Worm (Caenorhabditis elegans) whole organism, mixed stage, embryonic: ENCODE measurements around the gene ubc-9.
A peak's percentile ranks its signal among the peaks of the same experiment; 100 is the strongest.

Experiments
- M03D4.4 ChIP-seq: sonication (generic microtip); optimal IDR thresholded peaks from 2 replicates; lab custom pipeline; 2017; ENCODE audit warnings: mild to moderate bottlenecking, missing genetic modification characterization, missing compliant biosample characterization
- bed-3 ChIP-seq: fragments of 200-800 bp; sonication (Bioruptor generic); optimal IDR thresholded peaks from 3 replicates; lab custom pipeline; 2018; ENCODE audit warnings: mild to moderate bottlenecking, missing genetic modification characterization, moderate library complexity, missing compliant biosample characterization
- blmp-1 ChIP-seq: fragments of 150-350 bp; optimal IDR thresholded peaks from 2 replicates; lab custom pipeline; 2014; ENCODE audit warnings: missing biosample characterization, missing genetic modification characterization
- ceh-39 ChIP-seq: fragments of 150-350 bp; optimal IDR thresholded peaks from 2 replicates; lab custom pipeline; 2014; ENCODE audit warnings: missing biosample characterization, missing genetic modification characterization
- ceh-43 ChIP-seq: fragments of 200-800 bp; sonication (Bioruptor generic); optimal IDR thresholded peaks from 2 replicates; lab custom pipeline; 2018; ENCODE audit warnings: mild to moderate bottlenecking, missing genetic modification characterization, moderate library complexity, missing compliant biosample characterization
- ceh-83 ChIP-seq: fragments of 200-800 bp; sonication (Bioruptor generic); optimal IDR thresholded peaks from 2 replicates; lab custom pipeline; 2018; ENCODE audit warnings: mild to moderate bottlenecking, missing genetic modification characterization, missing compliant biosample characterization
- ces-1 ChIP-seq: fragments of 150-350 bp; optimal IDR thresholded peaks from 2 replicates; lab custom pipeline; 2014; ENCODE audit warnings: missing biosample characterization, missing genetic modification reagents, missing genetic modification characterization
- cnd-1 ChIP-seq: fragments of 200-800 bp; sonication (Bioruptor generic); optimal IDR thresholded peaks from 2 replicates; lab custom pipeline; 2018; ENCODE audit warnings: mild to moderate bottlenecking, missing genetic modification characterization, missing compliant biosample characterization
- elt-1 ChIP-seq: sonication (generic microtip); optimal IDR thresholded peaks from 2 replicates; lab custom pipeline; 2017; ENCODE audit warnings: missing genetic modification characterization, mild to moderate bottlenecking, missing compliant biosample characterization, antibody characterized with exemption, moderate library complexity, borderline replicate concordance; ENCODE audit not compliant: insufficient read depth
- elt-3 ChIP-seq: fragments of 150-350 bp; optimal IDR thresholded peaks from 2 replicates; lab custom pipeline; 2014; ENCODE audit warnings: missing biosample characterization, missing genetic modification characterization
- flh-1 ChIP-seq: fragments of 200-800 bp; sonication (Bioruptor generic); optimal IDR thresholded peaks from 2 replicates; lab custom pipeline; 2018; ENCODE audit warnings: mild to moderate bottlenecking, missing genetic modification characterization, moderate library complexity, missing compliant biosample characterization
- ham-2 ChIP-seq: fragments of 200-800 bp; sonication (Bioruptor generic); optimal IDR thresholded peaks from 2 replicates; lab custom pipeline; 2018; ENCODE audit warnings: mild to moderate bottlenecking, missing genetic modification characterization, missing compliant biosample characterization
- hlh-1 ChIP-seq: fragments of 150-350 bp; optimal IDR thresholded peaks from 2 replicates; lab custom pipeline; 2014; ENCODE audit warnings: missing biosample characterization, missing genetic modification reagents, missing genetic modification characterization
- lsy-2 ChIP-seq: fragments of 150-350 bp; optimal IDR thresholded peaks from 2 replicates; lab custom pipeline; 2014; ENCODE audit warnings: missing biosample characterization, missing genetic modification characterization
- mab-5 ChIP-seq: fragments of 150-350 bp; optimal IDR thresholded peaks from 2 replicates; lab custom pipeline; 2014; ENCODE audit warnings: missing biosample characterization, missing genetic modification characterization
- mls-2 ChIP-seq: sonication (generic microtip); optimal IDR thresholded peaks from 2 replicates; lab custom pipeline; 2016; ENCODE audit warnings: mild to moderate bottlenecking, missing genetic modification characterization, moderate library complexity, missing compliant biosample characterization
- nhr-12 ChIP-seq: fragments of 150-350 bp; optimal IDR thresholded peaks from 2 replicates; lab custom pipeline; 2014; ENCODE audit warnings: missing biosample characterization, missing genetic modification characterization
- nhr-2 ChIP-seq: fragments of 150-350 bp; optimal IDR thresholded peaks from 2 replicates; lab custom pipeline; 2014; ENCODE audit warnings: missing biosample characterization, missing genetic modification characterization
- nhr-237 ChIP-seq: fragments of 150-350 bp; optimal IDR thresholded peaks from 2 replicates; lab custom pipeline; 2014; ENCODE audit warnings: missing biosample characterization, missing genetic modification characterization
- pha-4 ChIP-seq: fragments of 150-350 bp; optimal IDR thresholded peaks from 2 replicates; lab custom pipeline; 2018; ENCODE audit warnings: missing biosample characterization, missing genetic modification reagents, missing genetic modification characterization
- sem-2 ChIP-seq: fragments of 200-800 bp; sonication (Bioruptor generic); optimal IDR thresholded peaks from 2 replicates; lab custom pipeline; 2018; ENCODE audit warnings: mild to moderate bottlenecking, missing genetic modification characterization, missing compliant biosample characterization
- snpc-4 ChIP-seq: fragments of 150-350 bp; optimal IDR thresholded peaks from 2 replicates; lab custom pipeline; 2014; ENCODE audit warnings: missing biosample characterization, missing genetic modification characterization
- sptf-1 ChIP-seq: sonication (generic microtip); optimal IDR thresholded peaks from 2 replicates; lab custom pipeline; 2017; ENCODE audit warnings: mild to moderate bottlenecking, missing genetic modification characterization, moderate library complexity, missing compliant biosample characterization
- tbx-8 ChIP-seq: fragments of 200-800 bp; sonication (Bioruptor generic); optimal IDR thresholded peaks from 2 replicates; lab custom pipeline; 2018; ENCODE audit warnings: mild to moderate bottlenecking, missing genetic modification characterization, moderate library complexity, missing compliant biosample characterization
- unc-120 ChIP-seq: sonication (generic microtip); optimal IDR thresholded peaks from 2 replicates; lab custom pipeline; 2017; ENCODE audit warnings: missing genetic modification characterization, missing compliant biosample characterization; ENCODE audit not compliant: poor library complexity, severe bottlenecking
- unc-39 ChIP-seq: fragments of 150-350 bp; optimal IDR thresholded peaks from 2 replicates; lab custom pipeline; 2014; ENCODE audit warnings: missing biosample characterization, missing genetic modification characterization
- unc-62 ChIP-seq: fragments of 150-350 bp; optimal IDR thresholded peaks from 2 replicates; lab custom pipeline; 2014; ENCODE audit warnings: missing biosample characterization, missing genetic modification reagents, missing genetic modification characterization
- zip-8 ChIP-seq: fragments of 150-350 bp; optimal IDR thresholded peaks from 2 replicates; lab custom pipeline; 2014; ENCODE audit warnings: missing biosample characterization, missing genetic modification characterization
- ztf-11 ChIP-seq: fragments of 150-350 bp; optimal IDR thresholded peaks from 2 replicates; lab custom pipeline; 2014; ENCODE audit warnings: missing biosample characterization, missing genetic modification characterization

The ubc-9 gene

DNA sequence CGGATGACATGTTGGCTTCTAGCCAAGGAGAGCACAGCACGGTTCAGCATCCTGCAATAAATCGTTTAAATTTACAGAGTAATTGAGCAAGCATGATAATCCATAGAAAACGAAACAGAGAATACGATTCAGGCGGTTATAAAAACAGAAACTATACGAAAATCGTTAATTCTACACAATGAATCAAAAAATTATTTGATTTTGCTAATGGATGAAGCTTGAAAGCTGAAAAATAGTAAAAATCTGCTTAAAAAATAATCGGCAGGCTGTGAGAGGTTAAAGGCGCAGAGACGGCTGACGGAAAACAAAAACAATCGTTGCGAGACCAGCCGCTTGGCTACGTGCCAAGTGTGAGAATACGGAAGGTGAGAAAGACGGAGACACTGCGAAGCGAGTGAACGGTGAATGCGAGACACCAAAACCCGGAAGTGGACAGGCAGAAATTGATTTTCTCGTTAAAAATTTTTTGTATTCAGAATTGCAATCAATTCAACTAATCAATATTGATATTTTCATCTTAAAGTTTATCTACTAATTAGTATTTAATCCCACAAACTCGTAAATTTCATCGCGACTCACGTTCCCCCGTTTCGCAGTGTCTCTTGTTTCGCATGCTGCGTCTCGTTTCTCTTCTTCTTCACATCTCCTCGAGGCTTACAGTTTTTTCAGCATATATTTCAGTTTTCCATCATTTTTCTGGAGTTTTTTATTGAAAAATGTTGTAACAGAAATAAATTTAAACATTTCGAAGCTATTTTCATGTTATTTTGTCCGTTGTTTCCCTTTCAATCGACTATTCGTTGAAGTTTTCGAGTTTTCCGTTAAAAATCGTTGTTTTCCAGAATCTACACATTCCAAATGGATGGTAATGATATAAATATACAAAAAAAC lies 9.6 kb downstream of the ubc-9 start, which contains the start of the genes F29B9.11 and jmjd-1.2 (continued):
- peak; percentile 22 for TF ChIP-seq hlh-1 (tag; lab: Kevin White, UChicago)

DNA sequence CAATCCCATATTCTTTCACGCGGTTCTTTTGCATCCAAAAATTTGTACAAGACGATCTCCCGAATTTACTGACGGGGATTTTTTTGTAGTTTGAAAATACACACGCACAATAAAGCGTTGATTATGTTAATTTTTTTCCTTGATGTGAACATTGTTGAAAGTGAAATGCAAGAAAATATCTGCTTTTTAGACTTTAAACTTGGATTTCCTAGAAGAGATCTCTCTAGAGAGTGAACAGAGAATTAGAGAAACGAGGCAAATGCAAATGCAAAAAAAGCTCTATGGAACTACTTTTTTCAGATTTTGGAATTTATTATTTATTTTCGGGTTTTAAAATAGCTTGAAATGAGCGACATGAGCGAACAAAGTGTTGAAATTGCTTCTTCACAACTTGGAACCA lies 14.2 kb downstream of the ubc-9 start, which contains the start of gene F29B9.1:
Gene F29B9.1, plus strand, starts transcription at position 301 of the 400 bp plus-strand sequence.
- no peak for TF ChIP-seq tbx-8
- no peak for TF ChIP-seq bed-3
- TF ChIP-seq ham-2: no peak
- no peak for TF ChIP-seq mls-2 (tag; lab: Kevin White, UChicago)
- TF ChIP-seq ceh-43: no peak
- no peak for TF ChIP-seq unc-62 (GFP tag; lab: Kevin White, UChicago)
- TF ChIP-seq sptf-1 (tag; lab: Kevin White, UChicago): no peak
- TF ChIP-seq unc-39 (tag; lab: Kevin White, UChicago): no peak
- TF ChIP-seq ceh-83 (GFP tag; lab: Kevin White, UChicago): no peak
- TF ChIP-seq cnd-1 (tag; lab: Kevin White, UChicago): no peak
- no peak for TF ChIP-seq lsy-2 (tag; lab: Kevin White, UChicago)
- TF ChIP-seq mab-5 (tag; lab: Kevin White, UChicago): no peak
- no peak for TF ChIP-seq nhr-237 (tag; lab: Kevin White, UChicago)
- no peak for TF ChIP-seq unc-120 (tag; lab: Kevin White, UChicago)
- no peak for TF ChIP-seq ztf-11
- no peak for TF ChIP-seq M03D4.4
- TF ChIP-seq nhr-2 (tag; lab: Kevin White, UChicago): no peak
- TF ChIP-seq, all 35 proteins: peak for 0

DNA sequence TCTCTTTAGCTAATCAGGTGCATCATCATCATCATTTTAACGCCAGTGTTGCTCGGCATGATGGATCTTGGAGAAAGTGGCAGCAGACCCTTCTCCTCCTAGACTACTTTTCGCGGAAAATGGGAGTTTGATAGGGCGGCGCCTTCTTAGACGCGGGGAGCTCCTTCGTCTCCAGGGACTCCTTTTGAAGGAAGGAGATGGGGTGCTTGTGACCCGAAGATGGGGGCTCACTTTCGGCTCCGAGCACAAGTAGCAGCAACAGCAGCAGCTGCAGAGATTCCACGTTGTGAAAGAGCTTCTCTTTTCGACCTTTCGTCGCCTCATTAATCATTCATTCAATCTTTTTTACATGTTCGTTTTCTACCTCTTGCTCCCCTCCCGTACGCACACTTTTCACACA lies 16.5 kb downstream of the ubc-9 start:
- TF ChIP-seq M03D4.4 (no peak), unc-120 (tag; lab: Kevin White, UChicago) (peak; percentile 36)

DNA sequence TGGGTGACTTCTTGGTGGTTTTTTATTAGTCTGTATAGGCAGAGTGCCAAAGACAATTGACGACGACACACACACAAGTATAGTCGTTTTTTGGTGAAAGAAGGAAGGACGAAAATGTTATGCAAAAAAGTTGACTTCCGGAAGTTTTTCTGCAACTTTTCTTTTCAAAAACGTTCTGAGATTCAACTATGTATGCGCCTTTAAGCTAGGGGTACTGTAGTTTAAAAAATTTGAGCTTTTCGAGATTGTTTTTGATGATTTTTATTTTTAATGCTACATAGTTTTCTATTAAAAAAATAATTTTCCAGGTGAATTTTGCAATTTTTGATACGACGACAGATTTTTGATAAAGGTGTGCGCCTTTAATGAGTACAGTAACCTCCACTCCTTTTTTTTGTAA lies 17.0 kb downstream of the ubc-9 start:
- TF ChIP-seq blmp-1 (tag; lab: Kevin White, UChicago) (no peak), elt-3 (tag; lab: Kevin White, UChicago) (no peak), ceh-39 (no peak), nhr-12 (tag; lab: Kevin White, UChicago) (no peak), lsy-2 (tag; lab: Kevin White, UChicago) (no peak)

DNA sequence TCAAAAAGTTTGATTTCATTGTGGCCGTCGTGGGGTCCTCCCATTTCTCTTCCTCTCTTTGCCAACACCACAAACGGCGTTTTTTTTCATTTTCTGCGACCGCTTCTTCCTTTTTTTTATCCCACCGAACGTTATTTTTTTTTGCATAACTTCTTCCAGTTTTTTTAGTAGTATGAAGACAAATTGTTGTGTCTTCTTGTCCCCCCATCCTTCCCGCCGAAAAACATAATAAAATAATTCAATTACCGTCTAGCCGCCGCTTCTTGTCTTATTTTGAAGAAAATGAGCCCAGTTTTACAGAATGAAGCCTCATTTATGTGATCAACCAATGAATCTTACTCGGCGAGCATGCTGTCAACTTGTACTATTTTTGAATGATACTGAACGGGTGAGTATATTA lies 18.4 kb downstream of the ubc-9 start, which contains the start of gene F29B9.12:
Gene F29B9.12, plus strand, starts transcription at position 301 of the 400 bp plus-strand sequence.
- no peak for TF ChIP-seq mab-5 (tag; lab: Kevin White, UChicago)
- peak; percentile 46 for TF ChIP-seq ces-1 (GFP tag; lab: Kevin White, UChicago)

DNA sequence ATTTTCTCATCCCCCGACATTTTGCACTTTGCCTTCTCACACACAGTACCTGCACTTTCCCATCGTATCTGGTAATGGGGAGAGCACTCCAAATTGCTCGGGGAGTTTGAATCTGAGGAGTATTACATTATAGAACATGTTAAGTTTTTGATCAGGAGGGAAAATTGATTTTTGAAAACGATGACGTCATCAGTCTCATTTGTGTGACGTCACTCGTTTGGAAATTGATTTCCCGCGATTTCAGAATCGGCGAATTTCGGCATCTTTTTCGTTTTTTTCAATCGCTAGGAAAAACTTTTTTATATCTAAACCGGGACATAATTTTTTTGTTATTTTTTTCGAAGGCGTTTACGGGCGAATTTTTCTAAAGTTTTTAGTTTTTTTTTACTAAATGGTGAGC lies 22.5 kb downstream of the ubc-9 start:
- peak; percentile 100 for TF ChIP-seq zip-8 (tag; lab: Kevin White, UChicago)
- TF ChIP-seq tbx-8: no peak

DNA sequence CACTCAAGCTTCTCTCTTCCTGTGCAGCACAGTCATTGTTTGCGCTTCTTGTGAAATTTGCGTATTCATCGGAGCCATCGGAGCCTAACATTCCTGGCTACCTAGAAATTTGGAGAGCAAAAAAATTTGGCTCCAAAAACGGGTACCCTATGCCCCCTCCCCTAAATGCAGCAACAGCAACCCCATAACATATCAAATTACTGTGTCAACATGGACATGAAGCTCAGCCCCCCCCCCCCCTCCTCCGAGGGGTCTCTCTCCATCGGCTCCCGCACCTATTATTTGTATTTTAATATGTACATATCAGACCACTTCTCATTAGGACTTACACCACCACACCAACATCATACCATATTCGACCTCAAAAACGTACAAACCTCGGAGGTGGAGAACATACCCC lies 23.5 kb downstream of the ubc-9 start:
- TF ChIP-seq ceh-83 (GFP tag; lab: Kevin White, UChicago): no peak
- peak; percentile 83 for TF ChIP-seq pha-4 (tag; lab: Kevin White, UChicago)

DNA sequence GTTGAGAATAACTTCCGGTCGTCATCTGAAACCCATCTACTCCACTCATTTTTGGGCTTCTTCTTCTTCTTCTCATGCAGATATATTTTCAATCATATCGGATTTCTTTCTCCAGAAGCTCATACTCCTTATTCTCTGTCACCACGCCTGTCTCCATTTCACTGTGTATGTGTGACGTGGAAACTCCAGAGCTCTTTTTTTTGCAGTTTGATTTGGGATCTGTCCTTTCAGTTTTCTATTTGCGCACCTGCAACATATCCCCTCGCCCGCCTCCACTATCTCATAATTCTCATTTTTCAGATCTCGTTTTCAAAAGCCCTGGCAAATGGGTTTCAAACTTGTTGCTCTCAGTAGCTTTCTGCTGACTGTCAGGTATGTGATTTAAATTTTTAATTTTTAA lies 27.9 kb downstream of the ubc-9 start, which contains the start of gene kin-36:
Gene kin-36, plus strand, starts transcription at position 301 of the 400 bp plus-strand sequence.
- no peak for TF ChIP-seq zip-8 (tag; lab: Kevin White, UChicago)
- TF ChIP-seq unc-62 (GFP tag; lab: Kevin White, UChicago): no peak
- TF ChIP-seq sem-2 (GFP tag; lab: Kevin White, UChicago): no peak
- TF ChIP-seq ceh-43: no peak
- no peak for TF ChIP-seq bed-3
- no peak for TF ChIP-seq unc-120 (tag; lab: Kevin White, UChicago)
- TF ChIP-seq elt-1 (tag; lab: Kevin White, UChicago): no peak
- no peak for TF ChIP-seq snpc-4
- no peak for TF ChIP-seq elt-3 (tag; lab: Kevin White, UChicago)
- no peak for TF ChIP-seq flh-1 (GFP tag; lab: Kevin White, UChicago)
- no peak for TF ChIP-seq hlh-1 (tag; lab: Kevin White, UChicago)
- TF ChIP-seq mab-5 (tag; lab: Kevin White, UChicago): no peak
- TF ChIP-seq, all 35 proteins: peak for 0
